Fruit fly (Drosophila melanogaster): ENCODE measurements around the gene Syn.

DNA sequence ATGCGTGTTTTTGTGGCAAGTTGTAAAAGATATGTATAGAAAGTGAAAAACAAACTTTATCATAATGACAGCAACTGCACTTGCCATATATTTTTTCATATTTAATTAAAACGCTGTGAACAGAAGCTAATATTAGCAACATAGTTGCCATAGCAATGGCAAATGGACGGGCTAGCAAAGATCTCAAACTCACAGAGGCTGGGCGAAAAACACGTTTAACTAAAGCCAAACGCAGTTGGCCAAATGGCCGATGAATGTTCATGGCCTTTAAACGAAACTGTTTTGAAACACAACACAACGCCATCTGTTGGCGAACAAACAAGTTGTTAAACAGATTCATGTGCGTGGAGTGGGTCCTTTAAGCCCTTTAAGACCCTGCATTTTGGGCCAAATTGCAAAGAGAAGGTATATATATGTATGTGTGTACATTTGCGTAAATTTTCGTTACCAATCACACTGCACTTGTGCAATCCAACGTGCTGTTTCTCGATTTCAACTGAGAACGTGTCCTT lies 42.1 kb upstream of the Syn start:
- TF ChIP-seq br (GFP tag; optimal IDR thresholded peaks at IDR 0.05) (no peak), brk (GFP tag; optimal IDR thresholded peaks at IDR 0.05) (no peak), sage (GFP tag; optimal IDR thresholded peaks at IDR 0.05) (no peak), pan (optimal IDR thresholded peaks at IDR 0.05) (no peak), CG9705 (GFP tag; optimal IDR thresholded peaks at IDR 0.05) (no peak), h (GFP tag; optimal IDR thresholded peaks at IDR 0.05) (no peak), Abd-B (GFP tag; optimal IDR thresholded peaks at IDR 0.05) (no peak), Mio (GFP tag; optimal IDR thresholded peaks at IDR 0.05) (no peak), Dif (GFP tag; optimal IDR thresholded peaks at IDR 0.05; ENCODE audit: partially characterized antibody) (no peak), Hr78 (GFP tag; optimal IDR thresholded peaks at IDR 0.05) (no peak), Rel (GFP tag; optimal IDR thresholded peaks at IDR 0.05) (no peak), Rel (tag; optimal IDR thresholded peaks at IDR 0.05) (no peak), psq (GFP tag; optimal IDR thresholded peaks at IDR 0.05) (no peak)
